Fruit fly (Drosophila melanogaster) whole organism, larva: ENCODE measurements around the gene trbd.

Experiments used
- noc ChIP-seq: fragments of 200-800 bp; sonication (Bioruptor generic); optimal IDR thresholded peaks from 3 replicates; lab custom pipeline; 2019; ENCODE audit warnings: missing biosample characterization, mild to moderate bottlenecking, missing genetic modification characterization, moderate library complexity

The trbd gene

DNA sequence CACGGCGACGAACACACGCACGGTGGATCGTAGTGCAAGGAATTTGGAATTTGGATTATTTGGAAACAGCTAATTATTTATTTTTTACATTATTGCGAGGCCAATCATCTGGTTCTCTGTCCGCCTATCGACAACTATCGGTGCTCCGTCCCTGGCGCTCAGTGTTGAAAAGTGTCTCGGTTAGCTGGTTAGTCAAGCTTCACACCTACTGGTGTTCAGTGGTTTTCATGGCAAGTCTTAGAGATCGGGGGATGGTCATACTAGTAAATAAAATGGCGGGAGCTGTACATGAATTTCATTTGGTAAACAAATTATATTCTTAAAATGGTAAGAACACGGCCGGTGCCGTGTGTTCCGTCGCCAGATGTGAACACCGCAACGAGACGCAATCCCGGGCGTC, at the start of gene trbd, which contains the start of gene dmt:
Gene trbd, minus strand, starts transcription at position 152 of the 400 bp plus-strand sequence.
Gene dmt, plus strand, starts transcription at position 257 of the 400 bp plus-strand sequence.
- no peak for TF ChIP-seq noc (tag; lab: Kevin White, UChicago)

DNA sequence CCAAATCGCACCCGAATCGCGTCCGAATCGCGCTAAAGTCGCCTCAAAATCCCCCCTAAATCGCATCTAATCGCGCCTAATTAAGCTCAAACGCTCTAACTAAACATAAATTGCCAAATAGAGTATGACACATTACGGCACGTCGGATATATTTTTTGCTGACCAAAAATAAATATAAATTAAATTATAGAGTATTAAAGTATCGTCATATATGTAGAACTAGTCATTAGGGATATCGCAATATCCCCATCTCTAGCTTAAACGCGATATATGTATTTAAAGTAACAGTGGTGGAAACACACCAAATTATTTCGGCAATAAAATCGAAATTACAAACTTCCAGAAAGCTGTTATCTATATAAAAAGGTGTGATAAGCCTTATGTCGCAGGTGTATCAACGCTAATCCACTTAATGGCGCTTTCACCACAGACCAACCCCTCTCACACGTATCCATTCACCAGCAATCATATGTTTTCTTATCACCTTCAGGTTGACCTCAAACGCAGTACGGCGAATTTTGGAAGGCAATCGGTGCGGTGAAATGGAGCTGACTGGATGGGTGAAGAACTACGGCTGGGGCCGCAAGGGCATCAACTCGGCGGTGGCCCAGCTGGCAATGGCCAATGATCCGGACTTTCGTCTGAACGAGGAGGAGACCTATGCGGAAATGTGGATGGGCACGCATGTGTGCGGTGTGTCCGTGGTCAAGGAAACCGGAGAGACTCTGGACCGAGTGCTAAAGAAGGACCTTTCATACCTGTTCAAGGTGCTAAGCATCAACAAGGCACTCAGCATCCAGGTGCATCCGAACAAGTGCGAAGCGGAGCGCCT, 48.7 kb upstream of the trbd start, which contains the start of gene Mpi:
Gene Mpi, plus strand, starts transcription at position 263 of the 832 bp plus-strand sequence.
- TF ChIP-seq noc (tag; lab: Kevin White, UChicago) = no peak

DNA sequence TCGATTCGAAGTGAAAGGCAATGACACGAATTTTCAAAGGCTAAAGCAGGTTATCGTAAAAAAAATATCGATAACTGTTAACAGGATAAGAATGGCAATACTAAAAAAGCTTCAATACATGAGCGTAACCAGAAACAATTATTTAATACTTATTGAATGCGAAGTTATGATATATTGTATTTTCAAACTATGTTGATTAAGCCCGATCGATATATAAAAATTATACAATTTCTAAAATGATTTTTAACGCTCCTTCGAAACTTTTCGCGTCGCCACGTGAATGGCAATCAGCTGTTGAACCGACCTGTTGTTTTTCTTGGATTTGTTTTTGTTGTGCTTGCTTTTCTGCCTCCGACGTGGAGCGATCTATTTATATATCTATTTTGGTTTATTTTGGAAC, 45.4 kb upstream of the trbd start, which contains the start of the genes Alg12 and Rpt3R:
Gene Alg12, plus strand, starts transcription at position 305 of the 400 bp plus-strand sequence.
Gene Rpt3R, minus strand, starts transcription at position 324 of the 400 bp plus-strand sequence.
- no peak for TF ChIP-seq noc (tag; lab: Kevin White, UChicago)

DNA sequence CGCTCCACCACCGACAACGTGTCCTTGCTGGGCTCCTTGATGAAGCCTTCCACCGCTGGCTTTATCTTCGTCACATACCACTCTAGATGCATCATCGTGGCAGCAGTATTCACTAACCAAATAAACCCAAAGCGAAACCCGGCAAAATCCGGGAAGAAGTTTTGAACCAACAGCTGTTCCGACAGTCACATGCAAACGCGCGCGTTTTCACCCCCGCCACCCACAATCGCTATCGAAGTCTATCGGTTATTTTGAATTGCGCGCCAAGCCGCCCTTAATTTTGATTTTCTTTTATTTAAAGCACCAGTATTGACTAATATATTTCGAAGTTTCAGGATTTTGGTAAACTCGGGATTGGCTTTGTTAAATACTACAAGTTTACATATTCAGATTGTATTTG, 43.6 kb upstream of the trbd start, which contains the start of gene Tti1:
Gene Tti1, minus strand, starts transcription at position 200 of the 400 bp plus-strand sequence.
- no peak for TF ChIP-seq noc (tag; lab: Kevin White, UChicago)

DNA sequence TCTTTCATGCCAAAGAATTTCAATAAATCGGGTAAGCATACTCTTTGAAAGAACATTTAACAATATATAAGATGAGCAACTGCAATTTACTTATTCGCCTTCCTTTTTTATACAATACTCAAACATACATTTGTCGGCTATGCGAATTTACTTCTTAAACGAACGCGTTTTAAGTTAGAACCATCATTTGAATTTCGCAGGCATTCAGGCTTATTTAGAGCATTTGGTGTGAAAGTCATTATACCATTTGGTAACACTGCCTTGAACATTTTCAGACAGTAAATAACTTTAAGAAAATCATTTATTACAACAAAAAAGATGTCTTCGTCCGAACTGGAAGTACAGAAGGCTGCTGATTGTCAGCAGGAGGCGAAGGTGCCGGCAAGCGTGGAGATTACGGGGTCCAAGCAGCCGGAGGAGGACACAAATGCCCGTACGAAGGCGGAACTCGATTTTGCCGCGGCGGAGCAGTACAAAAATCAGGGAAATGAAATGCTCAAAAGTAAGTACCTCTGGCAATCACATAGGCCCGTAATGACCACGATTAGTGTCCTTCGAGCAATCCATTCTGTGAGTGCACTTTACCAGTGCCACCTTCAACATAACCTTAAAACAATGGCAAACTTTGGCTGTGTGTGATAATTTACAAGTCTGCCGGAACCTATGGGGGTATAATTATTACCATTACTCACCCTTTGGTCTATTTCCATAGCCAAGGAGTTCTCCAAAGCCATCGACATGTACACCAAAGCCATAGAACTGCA, 37.2 kb upstream of the trbd start:
- TF ChIP-seq noc (tag; lab: Kevin White, UChicago) = no peak

DNA sequence ATGACTTTTGCATAAGTTTGCCTTT, 36.9 kb upstream of the trbd start, which contains the start of gene PpD3:
Gene PpD3, plus strand, starts transcription at position 1 of the 25 bp plus-strand sequence.
- no peak for TF ChIP-seq noc (tag; lab: Kevin White, UChicago)

DNA sequence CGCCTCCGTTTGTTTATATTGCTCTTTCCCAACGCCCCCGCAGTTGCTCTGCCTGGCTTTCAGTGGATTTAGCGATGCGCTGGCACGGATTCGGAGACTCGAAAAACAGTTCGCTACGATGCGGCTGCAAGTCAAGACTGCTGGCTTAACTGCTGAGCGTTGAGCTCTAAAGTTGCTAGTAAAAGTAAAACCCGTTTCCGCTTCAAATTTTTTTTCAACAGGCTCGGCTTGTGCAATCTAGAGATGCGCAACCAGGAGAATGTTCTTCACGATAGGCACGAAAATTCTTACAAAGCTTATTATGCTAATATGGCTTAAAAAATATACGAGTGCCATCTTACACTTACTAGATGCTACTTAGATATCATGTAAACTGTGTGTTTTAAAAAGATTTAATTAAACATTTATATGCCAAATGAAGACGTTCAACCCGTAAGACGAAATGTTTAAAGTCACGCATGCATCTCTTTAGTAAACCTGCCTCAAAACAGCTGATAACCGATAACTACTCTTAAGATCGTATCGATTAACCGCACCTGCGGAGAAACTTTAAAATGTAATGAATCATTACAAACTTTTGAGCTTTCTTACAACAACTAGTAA, 36.5 kb upstream of the trbd start, which contains the start of gene CG12948:
Gene CG12948, minus strand, starts transcription at position 473 of the 603 bp plus-strand sequence.
- TF ChIP-seq noc (tag; lab: Kevin White, UChicago) = no peak

DNA sequence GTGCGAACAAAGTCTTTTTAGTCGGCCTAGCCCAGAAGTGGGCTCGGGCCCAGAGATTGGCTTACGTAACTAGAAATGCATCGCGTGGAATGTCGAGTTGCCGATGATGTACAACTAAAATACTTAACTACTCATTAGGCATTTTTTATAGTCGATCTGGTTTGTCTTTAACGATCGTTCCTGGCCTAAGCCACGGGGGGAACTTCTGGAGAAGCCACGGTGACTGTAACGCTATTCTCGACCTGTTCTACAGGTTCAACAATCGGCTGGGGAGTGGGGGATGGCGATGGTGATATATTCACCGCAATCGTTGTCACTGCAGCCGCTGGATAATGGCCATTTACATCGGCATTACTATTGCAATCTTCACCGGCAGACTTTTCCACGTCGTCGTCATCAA, 35.4 kb upstream of the trbd start, which contains the start of gene CG34409:
Gene CG34409, minus strand, starts transcription at position 101 of the 400 bp plus-strand sequence.
- no peak for TF ChIP-seq noc (tag; lab: Kevin White, UChicago)

DNA sequence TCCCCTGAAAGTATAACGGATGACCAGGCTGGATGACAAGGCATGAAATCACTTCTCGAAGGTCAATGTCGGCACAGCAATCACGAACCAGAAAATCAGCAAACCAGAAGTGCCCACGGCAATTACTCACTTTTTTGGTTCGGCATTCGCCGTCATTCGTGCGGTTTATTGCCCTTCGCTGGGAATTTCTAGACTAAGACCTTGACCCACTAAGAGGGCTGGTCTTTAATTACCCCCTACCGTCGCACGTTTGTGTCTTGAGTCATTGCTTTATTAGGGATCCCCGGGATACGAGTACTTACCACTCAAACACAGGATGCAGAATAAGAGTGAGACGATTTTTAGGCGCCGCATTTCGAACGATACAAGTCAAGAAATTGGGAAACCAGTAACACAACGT, 34.6 kb upstream of the trbd start:
- TF ChIP-seq noc (tag; lab: Kevin White, UChicago) = no peak

DNA sequence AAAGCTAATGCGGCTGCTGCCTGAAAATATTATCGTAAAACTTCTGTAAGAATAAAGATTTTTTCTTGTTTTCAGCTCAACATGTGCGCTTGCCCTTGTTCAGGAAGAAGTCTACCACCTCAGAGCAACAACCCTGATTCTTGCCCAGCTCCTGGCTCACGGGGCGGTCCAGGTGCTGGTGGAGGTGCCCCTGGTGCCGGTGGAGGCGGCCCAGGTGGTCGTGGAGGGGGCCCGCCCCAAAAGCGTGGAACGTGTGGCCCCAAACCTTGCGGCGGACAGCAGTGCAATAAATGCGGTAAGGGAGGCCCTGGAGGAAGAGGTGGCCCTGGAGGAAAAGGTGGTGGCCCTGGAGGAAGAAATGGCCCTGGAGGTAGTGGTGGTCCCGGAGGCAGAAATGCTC, 33.2 kb upstream of the trbd start:
- no peak for TF ChIP-seq noc (tag; lab: Kevin White, UChicago)

DNA sequence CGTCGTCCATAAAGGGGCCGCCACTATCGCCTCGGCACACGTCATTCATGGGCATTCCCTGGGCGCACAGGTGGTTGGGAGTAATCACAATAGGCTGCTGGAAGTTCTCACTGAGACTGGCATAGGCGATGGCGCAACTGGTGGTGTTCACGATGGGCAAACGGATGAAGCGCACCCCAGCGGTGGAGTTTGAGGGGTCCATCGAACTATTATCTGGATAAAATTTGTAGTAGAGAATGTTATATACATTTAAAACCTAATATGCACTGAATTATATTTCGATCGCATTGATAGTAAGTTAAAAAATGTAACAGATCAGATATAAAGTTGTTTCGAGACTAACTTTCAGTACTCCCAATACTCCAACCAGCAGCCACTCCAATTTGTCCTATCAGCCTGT, 32.4 kb upstream of the trbd start, which contains the start of gene CG31415:
Gene CG31415, plus strand, starts transcription at position 301 of the 400 bp plus-strand sequence.
- no peak for TF ChIP-seq noc (tag; lab: Kevin White, UChicago)

DNA sequence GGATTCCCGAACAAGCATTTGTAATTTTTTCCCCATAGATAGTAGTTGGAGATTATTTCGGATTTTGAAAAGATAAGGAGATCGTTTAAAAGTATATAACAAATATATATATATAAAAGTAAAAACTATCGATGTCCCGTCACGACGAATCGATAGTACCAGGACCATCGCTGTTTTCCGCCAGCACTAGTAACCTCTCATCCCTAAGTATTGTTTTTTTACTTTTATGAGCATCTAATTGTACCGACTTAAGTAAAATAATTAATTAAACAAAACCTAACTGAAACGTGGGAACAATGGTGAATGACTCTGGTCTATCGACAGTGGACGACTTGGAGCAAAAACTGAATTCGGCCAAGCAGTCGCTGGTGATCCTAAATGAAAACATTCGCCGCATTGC, 29.9 kb upstream of the trbd start, which contains the start of gene Pnn:
Gene Pnn, plus strand, starts transcription at position 187 of the 400 bp plus-strand sequence.
- TF ChIP-seq noc (tag; lab: Kevin White, UChicago) = no peak

DNA sequence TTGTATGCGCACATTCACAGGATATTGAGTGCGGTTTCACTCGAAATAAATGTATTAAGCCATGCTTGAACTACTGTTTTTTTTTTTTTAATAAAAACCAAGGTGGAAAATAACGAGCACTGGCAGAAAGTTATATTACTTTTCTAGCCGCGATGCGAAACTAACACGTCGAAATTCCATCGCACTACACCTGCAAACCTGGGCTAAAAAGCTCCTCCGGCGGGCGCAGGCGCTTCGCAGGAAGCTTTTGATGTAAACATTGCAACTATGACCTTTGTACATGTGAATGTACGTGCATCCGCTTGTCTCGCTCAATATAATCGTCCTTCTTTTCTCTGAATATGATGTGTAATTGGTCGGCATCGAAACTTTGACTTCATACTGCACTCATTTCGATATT, 29.0 kb upstream of the trbd start, which contains the start of gene side-VII:
Gene side-VII, minus strand, starts transcription at position 187 of the 400 bp plus-strand sequence.
- no peak for TF ChIP-seq noc (tag; lab: Kevin White, UChicago)

DNA sequence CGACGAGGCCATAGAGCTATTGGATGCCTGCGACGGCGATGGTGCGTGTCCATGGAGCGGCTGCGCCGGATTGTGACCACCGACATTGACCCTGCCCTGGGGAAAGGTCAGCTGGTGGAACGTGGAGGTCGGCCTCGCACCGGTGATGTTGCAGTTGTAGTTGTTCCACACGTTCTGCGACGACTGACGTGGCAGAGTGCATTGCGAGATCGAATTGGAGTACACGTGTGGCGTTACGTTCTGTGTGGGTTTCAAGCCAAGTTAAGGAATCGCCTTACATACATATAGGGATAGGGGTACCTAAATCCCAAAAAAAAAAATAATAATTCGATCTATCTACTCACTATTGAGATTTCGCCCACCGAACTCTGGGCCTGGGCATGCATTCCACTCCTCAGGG, 24.3 kb upstream of the trbd start:
- no peak for TF ChIP-seq noc (tag; lab: Kevin White, UChicago)

DNA sequence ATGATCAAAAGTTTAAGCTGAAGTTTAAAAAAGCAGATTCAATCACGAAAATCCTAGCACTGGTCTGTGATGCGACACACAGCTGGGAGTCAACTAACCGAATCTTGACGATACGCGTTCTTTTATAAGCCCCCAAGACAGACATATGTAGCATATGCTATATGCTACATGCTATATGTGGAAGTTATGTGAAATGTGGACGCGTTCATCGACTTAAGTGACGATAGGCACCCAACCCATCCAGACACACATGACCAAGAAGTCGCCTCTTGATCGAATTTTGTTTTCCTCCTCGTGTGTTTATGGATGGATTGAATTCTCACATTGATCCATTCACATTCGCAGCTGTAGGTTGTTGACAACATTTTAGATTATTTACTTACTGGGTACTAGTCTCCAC, 22.3 kb upstream of the trbd start, which contains the start of gene alphaTub85E:
Gene alphaTub85E, minus strand, starts transcription at position 101 of the 400 bp plus-strand sequence.
- no peak for TF ChIP-seq noc (tag; lab: Kevin White, UChicago)

DNA sequence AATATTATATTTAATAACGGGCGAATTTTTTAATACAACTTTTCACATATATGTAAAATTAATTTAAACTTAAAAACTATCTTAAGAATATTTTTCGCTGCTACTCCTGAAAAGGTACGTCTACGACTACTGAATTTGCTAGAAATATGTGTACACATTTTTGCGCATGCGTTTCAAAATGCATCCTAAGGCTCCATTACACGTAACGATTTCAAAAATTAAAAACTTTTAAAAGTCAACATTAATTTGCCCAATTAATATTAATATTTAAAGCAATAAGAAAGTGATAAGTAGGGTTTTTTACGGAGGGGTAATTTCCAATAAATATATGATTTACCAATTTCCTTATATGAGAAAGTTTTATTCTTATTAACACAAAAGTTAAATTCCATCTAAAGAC, 19.9 kb upstream of the trbd start, which contains the start of gene FoxP:
Gene FoxP, minus strand, starts transcription at position 89 of the 400 bp plus-strand sequence.
- TF ChIP-seq noc (tag; lab: Kevin White, UChicago) = no peak
